Worm (Caenorhabditis elegans) whole organism, L4 larva: ENCODE data around the gene F41E6.12.

ENCODE experiments used
- Y5F2A.4 ChIP-seq: fragments of 200-800 bp; sonication (Bioruptor generic); optimal IDR thresholded peaks from 2 replicates; lab custom pipeline; 2018; ENCODE audit warnings: mild to moderate bottlenecking, missing genetic modification characterization, missing compliant biosample characterization
- ceh-82 ChIP-seq: sonication (generic microtip); optimal IDR thresholded peaks from 2 replicates; lab custom pipeline; 2017; ENCODE audit warnings: missing biosample characterization, missing genetic modification characterization
- gei-8 ChIP-seq: fragments of 200-800 bp; sonication (Bioruptor generic); optimal IDR thresholded peaks from 2 replicates; lab custom pipeline; 2018; ENCODE audit warnings: mild to moderate bottlenecking, missing genetic modification characterization, missing compliant biosample characterization

DNA sequence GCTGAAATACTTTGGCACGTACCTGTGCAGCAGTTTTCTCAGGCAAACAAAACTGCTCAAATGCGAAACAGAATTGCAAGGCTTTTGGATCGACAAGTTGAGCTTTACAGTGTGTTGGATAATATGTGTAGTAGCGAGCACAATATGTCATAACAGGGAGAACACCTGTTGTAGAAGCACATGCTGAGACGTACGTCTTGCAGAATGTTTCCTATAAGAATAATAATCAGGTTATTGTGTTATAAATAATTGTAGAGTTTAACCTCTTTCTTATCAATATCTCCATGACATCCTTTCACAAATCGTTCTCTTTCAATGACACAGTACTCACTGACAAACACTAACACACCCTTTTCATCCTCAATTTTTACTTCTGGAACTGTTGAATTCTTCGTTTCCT, 1.3 kb downstream of the F41E6.12 start:
- TF ChIP-seq ceh-82 (tag; lab: Kevin White, UChicago) (no peak), gei-8 (GFP tag; lab: Kevin White, UChicago) (no peak), Y5F2A.4 (GFP tag; lab: Kevin White, UChicago) (no peak)
